Worm (Caenorhabditis elegans): Measurements from ENCODE around the gene Y47D7A.18.

ce11 chrV:4442749-4443381 lies 26.3 kb upstream of the Y47D7A.18 start, which contains the start of gene rft-1:
- no peak for TF ChIP-seq ceh-36 (tag; optimal IDR thresholded peaks at IDR 0.05)
- no peak for TF ChIP-seq ama-1 (optimal IDR thresholded peaks at IDR 0.05)
- no peak for TF ChIP-seq hmg-4 (GFP tag; optimal IDR thresholded peaks at IDR 0.05)
- TF ChIP-seq aly-1 (tag; optimal IDR thresholded peaks at IDR 0.05) = no peak
- TF ChIP-seq tra-4 (tag; optimal IDR thresholded peaks at IDR 0.05) = no peak
- no peak for TF ChIP-seq hmbx-1 (tag; optimal IDR thresholded peaks at IDR 0.05)
- TF ChIP-seq F13C5.2 (tag; optimal IDR thresholded peaks at IDR 0.05) = no peak
- no peak for TF ChIP-seq ceh-13 (GFP tag; optimal IDR thresholded peaks at IDR 0.05)
- no peak for TF ChIP-seq flt-1 (GFP tag; IDR thresholded peaks at IDR 0.05)
- no peak for TF ChIP-seq scrt-1 (GFP tag; IDR thresholded peaks at IDR 0.05)
